Worm (Caenorhabditis elegans) whole organism, late embryonic: ENCODE results near the gene idpb-3.

ENCODE experiments used
- C38D4.7 ChIP-seq: fragments of 200-800 bp; sonication (Bioruptor generic); optimal IDR thresholded peaks from 2 replicates; lab custom pipeline; 2018; ENCODE audit warnings: mild to moderate bottlenecking, missing genetic modification characterization, moderate library complexity, missing compliant biosample characterization
- F13H6.1 ChIP-seq: sonication (generic microtip); optimal IDR thresholded peaks from 2 replicates; lab custom pipeline; 2016; ENCODE audit warnings: missing genetic modification characterization, missing compliant biosample characterization
- Y22D7AL.16 ChIP-seq: sonication (generic microtip); optimal IDR thresholded peaks from 2 replicates; lab custom pipeline; 2016; ENCODE audit warnings: missing genetic modification characterization, missing compliant biosample characterization
- ceh-14 ChIP-seq: sonication (generic microtip); optimal IDR thresholded peaks from 2 replicates; lab custom pipeline; 2016; ENCODE audit warnings: missing genotype, missing genetic modification characterization, missing compliant biosample characterization
- ceh-18 ChIP-seq: sonication (generic microtip); optimal IDR thresholded peaks from 2 replicates; lab custom pipeline; 2016; ENCODE audit warnings: missing genetic modification characterization, missing compliant biosample characterization
- ceh-19 ChIP-seq: fragments of 200-800 bp; sonication (Bioruptor generic); optimal IDR thresholded peaks from 2 replicates; lab custom pipeline; 2018; ENCODE audit warnings: mild to moderate bottlenecking, missing genetic modification characterization, missing compliant biosample characterization
- ceh-34 ChIP-seq: sonication (generic microtip); optimal IDR thresholded peaks from 2 replicates; lab custom pipeline; 2016; ENCODE audit warnings: mild to moderate bottlenecking, missing genetic modification characterization, missing compliant biosample characterization
- ceh-48 ChIP-seq: sonication (generic microtip); optimal IDR thresholded peaks from 2 replicates; lab custom pipeline; 2016; ENCODE audit warnings: missing genetic modification characterization, inconsistent platforms, missing compliant biosample characterization
- ceh-6 ChIP-seq: fragments of 200-800 bp; sonication (Bioruptor generic); optimal IDR thresholded peaks from 2 replicates; lab custom pipeline; 2018; ENCODE audit warnings: mild to moderate bottlenecking, missing genetic modification characterization, missing compliant biosample characterization
- dmd-4 ChIP-seq: sonication (generic microtip); optimal IDR thresholded peaks from 2 replicates; lab custom pipeline; 2016; ENCODE audit warnings: borderline replicate concordance, missing genetic modification characterization, missing compliant biosample characterization
- elt-2 ChIP-seq: sonication (generic microtip); optimal IDR thresholded peaks from 2 replicates; lab custom pipeline; 2016; ENCODE audit warnings: missing genetic modification reagents, missing genetic modification characterization, missing compliant biosample characterization
- elt-4 ChIP-seq: sonication (generic microtip); optimal IDR thresholded peaks from 2 replicates; lab custom pipeline; 2016; ENCODE audit warnings: missing genetic modification characterization, missing compliant biosample characterization
- ets-4 ChIP-seq: sonication (generic microtip); optimal IDR thresholded peaks from 2 replicates; lab custom pipeline; 2016; ENCODE audit warnings: missing genetic modification characterization, missing compliant biosample characterization
- eyg-1 ChIP-seq: sonication (generic microtip); optimal IDR thresholded peaks from 2 replicates; lab custom pipeline; 2016; ENCODE audit warnings: missing genotype, missing genetic modification characterization, missing compliant biosample characterization
- fax-1 ChIP-seq: sonication (generic microtip); optimal IDR thresholded peaks from 2 replicates; lab custom pipeline; 2016; ENCODE audit warnings: missing genotype, missing genetic modification characterization, missing compliant biosample characterization
- fkh-6 ChIP-seq: sonication (generic microtip); optimal IDR thresholded peaks from 2 replicates; lab custom pipeline; 2016; ENCODE audit warnings: missing genetic modification characterization, missing compliant biosample characterization
- gmeb-2 ChIP-seq: sonication (generic microtip); optimal IDR thresholded peaks from 2 replicates; lab custom pipeline; 2016; ENCODE audit warnings: missing genetic modification characterization, inconsistent platforms, missing compliant biosample characterization
- hlh-13 ChIP-seq: fragments of 200-800 bp; sonication (Bioruptor generic); optimal IDR thresholded peaks from 2 replicates; lab custom pipeline; 2018; ENCODE audit warnings: mild to moderate bottlenecking, missing genetic modification characterization, missing compliant biosample characterization
- hlh-15 ChIP-seq: sonication (generic microtip); optimal IDR thresholded peaks from 2 replicates; lab custom pipeline; 2016; ENCODE audit warnings: missing genetic modification characterization, missing compliant biosample characterization
- hlh-6 ChIP-seq: sonication (generic microtip); optimal IDR thresholded peaks from 2 replicates; lab custom pipeline; 2016; ENCODE audit warnings: missing genotype, missing genetic modification characterization, missing compliant biosample characterization
- lim-6 ChIP-seq: sonication (generic microtip); optimal IDR thresholded peaks from 2 replicates; lab custom pipeline; 2016; ENCODE audit warnings: missing genetic modification characterization, missing compliant biosample characterization
- lin-11 ChIP-seq: fragments of 200-800 bp; sonication (Bioruptor generic); optimal IDR thresholded peaks from 2 replicates; lab custom pipeline; 2018; ENCODE audit warnings: mild to moderate bottlenecking, missing genetic modification characterization, missing compliant biosample characterization
- madf-2 ChIP-seq: sonication (generic microtip); optimal IDR thresholded peaks from 2 replicates; lab custom pipeline; 2017; ENCODE audit warnings: missing genetic modification characterization, missing compliant biosample characterization
- mec-3 ChIP-seq: sonication (generic microtip); optimal IDR thresholded peaks from 2 replicates; lab custom pipeline; 2016; ENCODE audit warnings: borderline replicate concordance, missing genetic modification characterization, missing compliant biosample characterization
- npax-4 ChIP-seq: sonication (generic microtip); optimal IDR thresholded peaks from 2 replicates; lab custom pipeline; 2016; ENCODE audit warnings: missing genetic modification characterization, missing compliant biosample characterization
- odd-2 ChIP-seq: sonication (generic microtip); optimal IDR thresholded peaks from 2 replicates; lab custom pipeline; 2017; ENCODE audit warnings: antibody characterized with exemption, mild to moderate bottlenecking, missing genetic modification characterization, missing compliant biosample characterization
- pqm-1 ChIP-seq: sonication (generic microtip); optimal IDR thresholded peaks from 2 replicates; lab custom pipeline; 2016; ENCODE audit warnings: missing genetic modification characterization, missing compliant biosample characterization
- sdc-2 ChIP-seq: sonication (generic microtip); optimal IDR thresholded peaks from 2 replicates; lab custom pipeline; 2016; ENCODE audit warnings: missing genotype, missing genetic modification characterization, missing compliant biosample characterization
- sox-2 ChIP-seq: fragments of 200-800 bp; sonication (Bioruptor generic); IDR thresholded peaks from 2 replicates; pipeline ENCODE4 v1.3.6; 2022; ENCODE audit warnings: missing genetic modification reagents, missing genetic modification characterization, missing compliant biosample characterization
- sox-4 ChIP-seq: sonication (generic microtip); optimal IDR thresholded peaks from 2 replicates; lab custom pipeline; 2017; ENCODE audit warnings: mild to moderate bottlenecking, missing genetic modification characterization, inconsistent platforms, missing compliant biosample characterization
- syd-9 ChIP-seq: sonication (generic microtip); optimal IDR thresholded peaks from 2 replicates; lab custom pipeline; 2016; ENCODE audit warnings: mild to moderate bottlenecking, missing genetic modification characterization, moderate library complexity, missing compliant biosample characterization
- ttx-3 ChIP-seq: sonication (generic microtip); optimal IDR thresholded peaks from 2 replicates; lab custom pipeline; 2016; ENCODE audit warnings: missing genetic modification reagents, missing genetic modification characterization, missing compliant biosample characterization
- unc-3 ChIP-seq, 2 experiments: fragments of 200-800 bp in 1 of 2; sonication (Bioruptor generic) in 1 of 2; sonication (generic microtip) in 1 of 2; conservative IDR thresholded peaks in 1 of 2; optimal IDR thresholded peaks in 1 of 2; 2 replicates each; pipeline versions ENCODE4 v1.3.6 to Lab custom; 2016 to 2022; ENCODE audit warnings: missing compliant biosample characterization in 2 of 2, missing genetic modification characterization in 2 of 2, missing genetic modification reagents in 1 of 2
- unc-42 ChIP-seq: sonication (generic microtip); optimal IDR thresholded peaks from 2 replicates; lab custom pipeline; 2016; ENCODE audit warnings: missing genotype, missing genetic modification characterization, missing compliant biosample characterization
- unc-86 ChIP-seq: sonication (generic microtip); optimal IDR thresholded peaks from 2 replicates; lab custom pipeline; 2016; ENCODE audit warnings: missing genetic modification characterization, missing compliant biosample characterization
- ztf-16 ChIP-seq: sonication (generic microtip); optimal IDR thresholded peaks from 2 replicates; lab custom pipeline; 2017; ENCODE audit warnings: missing genetic modification characterization, missing compliant biosample characterization

Gene idpb-3

ce11 chrII:5105020-5105419, 3.4 kb upstream of the idpb-3 start (continued):
- TF ChIP-seq dmd-4 (tag; lab: Kevin White, UChicago) (peak; percentile 96), elt-4 (tag; lab: Kevin White, UChicago) (peak; percentile 93), madf-2 (tag; lab: Kevin White, UChicago) (peak; percentile 96), sdc-2 (peak; percentile 90), ceh-19 (GFP tag; lab: Kevin White, UChicago) (peak; percentile 97), hlh-13 (GFP tag; lab: Kevin White, UChicago) (peak; percentile 95), hlh-6 (tag; lab: Kevin White, UChicago) (peak; percentile 98), lin-11 (peak; percentile 94), unc-42 (peak; percentile 66), ets-4 (tag; lab: Kevin White, UChicago) (peak; percentile 51), sox-2 (GFP tag; lab: Robert Waterston, UW) (peak; percentile 97), npax-4 (tag; lab: Kevin White, UChicago) (peak; percentile 92), eyg-1 (peak; percentile 88), ceh-14 (tag; lab: Kevin White, UChicago) (peak; percentile 94), fax-1 (tag; lab: Kevin White, UChicago) (peak; percentile 95), ztf-16 (tag; lab: Kevin White, UChicago) (peak; percentile 96), Y22D7AL.16 (tag; lab: Kevin White, UChicago) (peak; percentile 98)

- TF ChIP-seq Y22D7AL.16 (tag; lab: Kevin White, UChicago): no peak
- TF ChIP-seq elt-2 (tag; lab: Kevin White, UChicago): peak; percentile 70
- TF ChIP-seq ceh-48 (tag; lab: Kevin White, UChicago): no peak
Measured at ce11 chrII:5103784-5104457, 2.3 kb upstream of the idpb-3 start, which contains the start of the genes C04G6.11 and mpk-2. C04G6.11 (minus strand) TSS chrII:5103834. mpk-2 (plus strand) TSS chrII:5104118.

ce11 chrII:5103189-5103588, 1.6 kb upstream of the idpb-3 start:
- TF ChIP-seq Y22D7AL.16 (tag; lab: Kevin White, UChicago): no peak
- no peak for TF ChIP-seq gmeb-2
- no peak for TF ChIP-seq ceh-18 (tag; lab: Kevin White, UChicago)
- no peak for TF ChIP-seq fkh-6 (tag; lab: Kevin White, UChicago)
- no peak for TF ChIP-seq syd-9 (tag; lab: Kevin White, UChicago)
- no peak for TF ChIP-seq pqm-1 (tag; lab: Kevin White, UChicago)

- TF ChIP-seq ceh-6 (GFP tag; lab: Kevin White, UChicago): no peak
- TF ChIP-seq eyg-1: no peak
- no peak for TF ChIP-seq hlh-15 (tag; lab: Kevin White, UChicago)
- TF ChIP-seq odd-2 (tag; lab: Kevin White, UChicago): no peak
- TF ChIP-seq elt-4 (tag; lab: Kevin White, UChicago): no peak
- TF ChIP-seq Y22D7AL.16 (tag; lab: Kevin White, UChicago): no peak
- no peak for TF ChIP-seq lim-6 (tag; lab: Kevin White, UChicago)
- TF ChIP-seq C38D4.7 (GFP tag; lab: Kevin White, UChicago): no peak
- TF ChIP-seq ceh-34 (tag; lab: Kevin White, UChicago): no peak
- TF ChIP-seq unc-86 (tag; lab: Kevin White, UChicago): no peak
- TF ChIP-seq ztf-16 (tag; lab: Kevin White, UChicago): no peak
- TF ChIP-seq sox-4 (tag; lab: Kevin White, UChicago): no peak
- TF ChIP-seq mec-3 (tag; lab: Kevin White, UChicago): no peak
- TF ChIP-seq ets-4 (tag; lab: Kevin White, UChicago): no peak
- no peak for TF ChIP-seq madf-2 (tag; lab: Kevin White, UChicago)
- no peak for TF ChIP-seq unc-3 (GFP tag; conservative IDR thresholded peaks at IDR 0.05; lab: Robert Waterston, UW)
- no peak for TF ChIP-seq unc-3 (tag; optimal IDR thresholded peaks at IDR 0.05; lab: Kevin White, UChicago)
- no peak for TF ChIP-seq F13H6.1 (tag; lab: Kevin White, UChicago)
- TF ChIP-seq ttx-3: no peak
Measured at ce11 chrII:5099649-5100048, 2.0 kb downstream of the idpb-3 start, which contains the start of gene C04G6.6. C04G6.6 (minus strand) TSS chrII:5099749.
